Fruit fly (Drosophila melanogaster): Measurements from ENCODE around the gene Ubx.

The Ubx gene

DNA sequence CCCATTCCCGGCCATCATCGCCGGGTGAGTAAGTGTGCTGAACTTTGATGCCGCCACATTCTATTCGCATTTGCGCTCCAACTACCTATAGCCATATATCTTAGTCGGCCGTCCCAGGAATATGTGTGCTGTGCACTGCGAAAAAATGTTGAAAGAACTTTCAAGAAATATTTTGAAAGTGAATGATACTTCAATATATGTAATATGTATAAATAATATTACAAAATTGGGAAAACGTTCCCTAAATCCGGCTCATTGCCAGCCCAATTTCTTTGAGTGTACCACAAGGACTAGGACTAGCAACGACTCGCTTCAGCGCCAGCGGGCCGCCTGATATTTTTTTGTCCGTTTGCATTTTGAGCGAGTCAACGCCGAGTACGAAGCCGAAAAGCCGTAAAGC, 61.0 kb downstream of the Ubx start (continued):
- TF ChIP-seq CG17568 (GFP tag; optimal IDR thresholded peaks at IDR 0.05) (no peak), NK7.1 (GFP tag; optimal IDR thresholded peaks at IDR 0.05) (no peak), CG11456 (GFP tag; IDR thresholded peaks at IDR 0.05) (0 out of 3 replicates have a peak, but pooled peaks have one; percentile 44), CG10565 (GFP tag; optimal IDR thresholded peaks at IDR 0.05) (no peak), slou (GFP tag; optimal IDR thresholded peaks at IDR 0.05) (no peak), gt (GFP tag; IDR thresholded peaks at IDR 0.05) (no peak), dpn (GFP tag; optimal IDR thresholded peaks at IDR 0.05) (peak in 1 of 2 experiments; percentile 5), dysf (GFP tag; IDR thresholded peaks at IDR 0.05) (no peak), CG9609 (GFP tag; optimal IDR thresholded peaks at IDR 0.05) (no peak), C15 (GFP tag; IDR thresholded peaks at IDR 0.05) (no peak), CG17802 (tag; optimal IDR thresholded peaks at IDR 0.05) (no peak), CG10274 (GFP tag; optimal IDR thresholded peaks at IDR 0.05) (no peak), oc (tag; optimal IDR thresholded peaks at IDR 0.05) (no peak), CTCF (GFP tag; optimal IDR thresholded peaks at IDR 0.05) (no peak), Camta (GFP tag; optimal IDR thresholded peaks at IDR 0.05) (no peak), sug (tag; optimal IDR thresholded peaks at IDR 0.05) (no peak), tap (tag; optimal IDR thresholded peaks at IDR 0.05) (no peak), CG2678 (tag; optimal IDR thresholded peaks at IDR 0.05) (no peak), shn (GFP tag; optimal IDR thresholded peaks at IDR 0.05) (no peak), CG8388 (GFP tag; optimal IDR thresholded peaks at IDR 0.05) (no peak), D (optimal IDR thresholded peaks at IDR 0.05) (no peak), D (GFP tag; optimal IDR thresholded peaks at IDR 0.05) (no peak), Atf-2 (GFP tag; optimal IDR thresholded peaks at IDR 0.05) (no peak), Asciz (GFP tag; optimal IDR thresholded peaks at IDR 0.05) (no peak), tgo (GFP tag; IDR thresholded peaks at IDR 0.05) (no peak), trh (GFP tag; optimal IDR thresholded peaks at IDR 0.05) (no peak), NFAT (GFP tag; IDR thresholded peaks at IDR 0.05) (no peak), CG14441 (GFP tag; IDR thresholded peaks at IDR 0.05) (no peak), rib (GFP tag; IDR thresholded peaks at IDR 0.05) (no peak), Trl (optimal IDR thresholded peaks at IDR 0.05) (no peak), Trl (GFP tag; optimal IDR thresholded peaks at IDR 0.05) (no peak), CG2202 (tag; optimal IDR thresholded peaks at IDR 0.05) (no peak), abd-A (tag; optimal IDR thresholded peaks at IDR 0.05) (no peak), B-H2 (GFP tag; optimal IDR thresholded peaks at IDR 0.05) (no peak), zfh1 (GFP tag; IDR thresholded peaks at IDR 0.05) (peak; percentile 45; the same call in 1 of the 3 replicates), CG12155 (GFP tag; optimal IDR thresholded peaks at IDR 0.05) (no peak), jigr1 (GFP tag; IDR thresholded peaks at IDR 0.05) (no peak), h (optimal IDR thresholded peaks at IDR 0.05) (no peak), aop (GFP tag; IDR thresholded peaks at IDR 0.05) (no peak), zen (tag; optimal IDR thresholded peaks at IDR 0.05) (peak; percentile 58), CG10431 (GFP tag; optimal IDR thresholded peaks at IDR 0.05) (no peak), vnd (GFP tag; IDR thresholded peaks at IDR 0.05; ENCODE audit: partially characterized antibody) (no peak), schlank (tag; optimal IDR thresholded peaks at IDR 0.05) (no peak), phol (tag; optimal IDR thresholded peaks at IDR 0.05) (peak; percentile 37), CG1832 (GFP tag; optimal IDR thresholded peaks at IDR 0.05) (no peak), Ets65A (GFP tag) (no peak), Meics (GFP tag; optimal IDR thresholded peaks at IDR 0.05) (no peak), p53 (GFP tag; optimal IDR thresholded peaks at IDR 0.05) (no peak), NC2α (GFP tag; optimal IDR thresholded peaks at IDR 0.05) (no peak), CG18011 (GFP tag; optimal IDR thresholded peaks at IDR 0.05) (no peak), corto (GFP tag; optimal IDR thresholded peaks at IDR 0.05) (no peak), CG11504 (tag; optimal IDR thresholded peaks at IDR 0.05) (no peak), jing (GFP tag; optimal IDR thresholded peaks at IDR 0.05) (no peak), CG18619 (GFP tag; optimal IDR thresholded peaks at IDR 0.05) (no peak)

All from whole organism, embryonic.